Fruit fly (Drosophila melanogaster) whole organism, embryonic: ENCODE results near the gene RapGAP1.

ENCODE experiments used
- Aef1 ChIP-seq: fragments of 200-800 bp; sonication (Bioruptor generic); IDR thresholded peaks from 3 replicates; pipeline ENCODE4 v1.3.6; 2022; ENCODE audit warnings: missing biosample characterization, missing genetic modification characterization
- Antp ChIP-seq: fragments of 200-800 bp; sonication (Bioruptor generic); optimal IDR thresholded peaks from 3 replicates; lab custom pipeline; 2016; ENCODE audit warnings: missing biosample characterization, missing genetic modification characterization
- Bgb ChIP-seq: fragments of 200-800 bp; sonication (Bioruptor generic); IDR thresholded peaks from 2 replicates; pipeline ENCODE4 v1.3.6; 2022; ENCODE audit warnings: missing biosample characterization, missing genetic modification characterization; ENCODE audit not compliant: partially characterized antibody
- CG10267 ChIP-seq: fragments of 200-800 bp; sonication (Bioruptor generic); optimal IDR thresholded peaks from 2 replicates; lab custom pipeline; 2018; ENCODE audit warnings: missing biosample characterization, mild to moderate bottlenecking, missing genetic modification characterization, moderate library complexity
- CG10274 ChIP-seq: fragments of 200-800 bp; sonication (Bioruptor generic); optimal IDR thresholded peaks from 3 replicates; lab custom pipeline; 2017; ENCODE audit warnings: missing biosample characterization, mild to moderate bottlenecking, missing genetic modification characterization
- CG10366 ChIP-seq: fragments of 200-800 bp; sonication (Bioruptor generic); IDR thresholded peaks from 2 replicates; pipeline ENCODE4 v1.3.6; 2022; ENCODE audit warnings: missing biosample characterization, missing genetic modification characterization
- CG12155 ChIP-seq: fragments of 200-800 bp; sonication (Bioruptor generic); optimal IDR thresholded peaks from 3 replicates; lab custom pipeline; 2016; ENCODE audit warnings: missing biosample characterization, missing genetic modification characterization
- CG12942 ChIP-seq: fragments of 200-800 bp; sonication (Bioruptor generic); optimal IDR thresholded peaks from 3 replicates; lab custom pipeline; 2016; ENCODE audit warnings: missing biosample characterization, missing genetic modification characterization
- CG14860 ChIP-seq: fragments of 200-800 bp; sonication (Bioruptor generic); IDR thresholded peaks from 3 replicates; pipeline ENCODE4 v1.3.6; 2022; ENCODE audit warnings: missing biosample characterization, missing genetic modification characterization; ENCODE audit not compliant: partially characterized antibody
- CG15073 ChIP-seq: fragments of 200-800 bp; sonication (Bioruptor generic); optimal IDR thresholded peaks from 2 replicates; lab custom pipeline; 2016; ENCODE audit warnings: missing biosample characterization, missing genetic modification characterization
- CG1529 ChIP-seq: fragments of 200-800 bp; sonication (Bioruptor generic); optimal IDR thresholded peaks from 3 replicates; lab custom pipeline; 2018; ENCODE audit warnings: missing biosample characterization, missing genetic modification characterization
- CG15696 ChIP-seq: fragments of 200-800 bp; sonication (Bioruptor generic); optimal IDR thresholded peaks from 2 replicates; lab custom pipeline; 2019; ENCODE audit warnings: missing biosample characterization, mild to moderate bottlenecking, missing genetic modification characterization, moderate library complexity
- CG1603 ChIP-seq: fragments of 200-800 bp; sonication (Bioruptor generic); optimal IDR thresholded peaks from 2 replicates; lab custom pipeline; 2019; ENCODE audit warnings: missing biosample characterization, mild to moderate bottlenecking, missing genetic modification characterization, moderate library complexity
- CG16813 ChIP-seq: fragments of 200-800 bp; sonication (Bioruptor generic); IDR thresholded peaks from 3 replicates; pipeline ENCODE4 v1.3.6; 2022; ENCODE audit warnings: missing biosample characterization, missing genetic modification characterization; ENCODE audit not compliant: partially characterized antibody
- CG17612 ChIP-seq: fragments of 200-800 bp; sonication (Bioruptor generic); IDR thresholded peaks from 2 replicates; pipeline ENCODE4 v1.3.6; 2022; ENCODE audit warnings: missing biosample characterization, missing genetic modification characterization
- CG1792 ChIP-seq: fragments of 200-800 bp; sonication (Bioruptor generic); optimal IDR thresholded peaks from 2 replicates; lab custom pipeline; 2016; ENCODE audit warnings: missing biosample characterization, missing genetic modification characterization
- CG2875 ChIP-seq: fragments of 200-800 bp; sonication (Bioruptor generic); optimal IDR thresholded peaks from 2 replicates; lab custom pipeline; 2017; ENCODE audit warnings: missing biosample characterization, mild to moderate bottlenecking, missing genetic modification characterization, missing genetic modification reagents
- CG4617 ChIP-seq: fragments of 200-800 bp; sonication (Bioruptor generic); optimal IDR thresholded peaks from 3 replicates; lab custom pipeline; 2016; ENCODE audit warnings: missing biosample characterization, missing genetic modification characterization, borderline replicate concordance
- CG4730 ChIP-seq: fragments of 200-800 bp; sonication (Bioruptor generic); IDR thresholded peaks from 2 replicates; pipeline ENCODE4 v1.3.6; 2022; ENCODE audit warnings: missing biosample characterization, missing genetic modification characterization
- CG4820 ChIP-seq: fragments of 200-800 bp; sonication (Bioruptor generic); optimal IDR thresholded peaks from 3 replicates; lab custom pipeline; 2016; ENCODE audit warnings: missing biosample characterization, missing genetic modification characterization
- CG5180 ChIP-seq: fragments of 200-800 bp; sonication (Bioruptor generic); optimal IDR thresholded peaks from 3 replicates; lab custom pipeline; 2017; ENCODE audit warnings: missing biosample characterization, missing genetic modification characterization, mild to moderate bottlenecking, moderate library complexity, missing genetic modification reagents
- CG5245 ChIP-seq: fragments of 200-800 bp; sonication (Bioruptor generic); optimal IDR thresholded peaks from 3 replicates; lab custom pipeline; 2016; ENCODE audit warnings: missing biosample characterization, missing genetic modification characterization
- CG7556 ChIP-seq: fragments of 200-800 bp; sonication (Bioruptor generic); optimal IDR thresholded peaks from 2 replicates; lab custom pipeline; 2017; ENCODE audit warnings: missing biosample characterization, mild to moderate bottlenecking, missing genetic modification characterization
- CG7928 ChIP-seq: fragments of 200-800 bp; sonication (Bioruptor generic); optimal IDR thresholded peaks from 2 replicates; lab custom pipeline; 2017; ENCODE audit warnings: missing biosample characterization, mild to moderate bottlenecking, missing genetic modification characterization
- CG9215 ChIP-seq: fragments of 200-800 bp; sonication (Bioruptor generic); IDR thresholded peaks from 2 replicates; pipeline ENCODE4 v1.3.6; 2022; ENCODE audit warnings: missing biosample characterization, missing genetic modification characterization
- CG9876 ChIP-seq: fragments of 200-800 bp; sonication (Bioruptor generic); optimal IDR thresholded peaks from 2 replicates; lab custom pipeline; 2016; ENCODE audit warnings: missing biosample characterization, missing genetic modification characterization
- CHES-1-like ChIP-seq: fragments of 200-800 bp; sonication (Bioruptor generic); optimal IDR thresholded peaks from 2 replicates; lab custom pipeline; 2016; ENCODE audit warnings: missing biosample characterization, missing genetic modification characterization
- Eip74EF ChIP-seq, 2 experiments: fragments of 200-800 bp in 1 of 2; fragments of >200 bp in 1 of 2; sonication (Bioruptor generic) in 1 of 2; optimal IDR thresholded peaks; 2 replicates each; lab custom pipeline; 2017 to 2019; ENCODE audit warnings: missing biosample characterization in 2 of 2, missing genetic modification characterization in 2 of 2, mild to moderate bottlenecking in 1 of 2, moderate library complexity in 1 of 2
- Hey ChIP-seq: fragments of 200-800 bp; sonication (Bioruptor generic); optimal IDR thresholded peaks from 3 replicates; lab custom pipeline; 2018; ENCODE audit warnings: missing biosample characterization, mild to moderate bottlenecking, missing genetic modification characterization
- Mad ChIP-seq: fragments of 200-800 bp; sonication (Bioruptor generic); optimal IDR thresholded peaks from 2 replicates; lab custom pipeline; 2016; ENCODE audit warnings: missing biosample characterization, missing genetic modification characterization
- NK7.1 ChIP-seq: fragments of 200-800 bp; sonication (Bioruptor generic); optimal IDR thresholded peaks from 3 replicates; lab custom pipeline; 2016; ENCODE audit warnings: missing biosample characterization, missing genetic modification characterization
- Rx ChIP-seq: fragments of 200-800 bp; sonication (Bioruptor generic); IDR thresholded peaks from 2 replicates; pipeline ENCODE4 v1.3.6; 2022; ENCODE audit warnings: missing biosample characterization, missing genetic modification characterization
- Ssrp ChIP-seq: fragments of 200-800 bp; sonication (Bioruptor generic); optimal IDR thresholded peaks from 2 replicates; lab custom pipeline; 2018; ENCODE audit warnings: missing biosample characterization, mild to moderate bottlenecking, missing genetic modification characterization, moderate library complexity
- bsh ChIP-seq, 2 experiments: fragments of 200-800 bp; sonication (Bioruptor generic); optimal IDR thresholded peaks; 2 replicates each; lab custom pipeline; 2017 to 2018; ENCODE audit warnings: mild to moderate bottlenecking in 2 of 2, missing biosample characterization in 2 of 2, missing genetic modification characterization in 2 of 2, moderate library complexity in 1 of 2
- ci ChIP-seq: fragments of 200-800 bp; sonication (Bioruptor generic); IDR thresholded peaks from 3 replicates; pipeline ENCODE4 v1.3.6; 2022; ENCODE audit warnings: missing biosample characterization, missing genetic modification characterization
- dan ChIP-seq: fragments of 200-800 bp; sonication (Bioruptor generic); IDR thresholded peaks from 2 replicates; pipeline ENCODE4 v1.3.6; 2022; ENCODE audit warnings: missing biosample characterization, missing genetic modification characterization
- danr ChIP-seq: fragments of 200-800 bp; sonication (Bioruptor generic); IDR thresholded peaks from 2 replicates; pipeline ENCODE4 v1.3.6; 2022; ENCODE audit warnings: missing biosample characterization, missing genetic modification characterization
- dimm ChIP-seq: fragments of 200-800 bp; sonication (Bioruptor generic); IDR thresholded peaks from 2 replicates; pipeline ENCODE4 v1.3.6; 2022; ENCODE audit warnings: missing biosample characterization, missing genetic modification characterization
- eyg ChIP-seq: fragments of 200-800 bp; sonication (Bioruptor generic); optimal IDR thresholded peaks from 3 replicates; lab custom pipeline; 2016; ENCODE audit warnings: missing biosample characterization, missing genetic modification characterization
- kni ChIP-seq: fragments of 200-800 bp; sonication (Bioruptor generic); optimal IDR thresholded peaks from 3 replicates; lab custom pipeline; 2017; ENCODE audit warnings: mild to moderate bottlenecking, missing biosample characterization, missing genetic modification reagents, missing genetic modification characterization
- p53 ChIP-seq: fragments of 200-800 bp; sonication (Bioruptor generic); optimal IDR thresholded peaks from 2 replicates; lab custom pipeline; 2016; ENCODE audit warnings: missing biosample characterization, missing genetic modification characterization
- peb ChIP-seq: fragments of 200-800 bp; sonication (Bioruptor generic); IDR thresholded peaks from 2 replicates; pipeline ENCODE4 v1.3.6; 2022; ENCODE audit warnings: missing biosample characterization, missing genetic modification characterization
- rib ChIP-seq: fragments of 200-800 bp; sonication (Bioruptor generic); IDR thresholded peaks from 2 replicates; pipeline ENCODE4 v1.3.6; 2022; ENCODE audit warnings: missing biosample characterization, missing genetic modification characterization
- slbo ChIP-seq: fragments of 200-800 bp; sonication (Bioruptor generic); IDR thresholded peaks from 2 replicates; pipeline ENCODE4 v1.3.6; 2022; ENCODE audit warnings: missing biosample characterization, missing genetic modification characterization
- sug ChIP-seq: fragments of 200-800 bp; optimal IDR thresholded peaks from 2 replicates; lab custom pipeline; 2019; ENCODE audit warnings: missing biosample characterization, mild to moderate bottlenecking, missing genetic modification characterization, moderate library complexity
- tap ChIP-seq: fragments of 200-800 bp; optimal IDR thresholded peaks from 3 replicates; lab custom pipeline; 2019; ENCODE audit warnings: missing biosample characterization, mild to moderate bottlenecking, missing genetic modification characterization, moderate library complexity
- trh ChIP-seq: fragments of 200-800 bp; sonication (Bioruptor generic); optimal IDR thresholded peaks from 2 replicates; lab custom pipeline; 2016; ENCODE audit warnings: missing biosample characterization, missing genetic modification characterization
- twi ChIP-seq: fragments of 200-800 bp; optimal IDR thresholded peaks from 2 replicates; lab custom pipeline; 2019; ENCODE audit warnings: missing biosample characterization, mild to moderate bottlenecking, missing genetic modification characterization, moderate library complexity
- vfl ChIP-seq: fragments of 200-800 bp; sonication (Bioruptor generic); optimal IDR thresholded peaks from 2 replicates; lab custom pipeline; 2016; ENCODE audit warnings: missing biosample characterization, missing genetic modification characterization
- wor ChIP-seq: fragments of 200-800 bp; sonication (Bioruptor generic); IDR thresholded peaks from 2 replicates; pipeline ENCODE4 v1.3.6; 2022; ENCODE audit warnings: missing biosample characterization, missing genetic modification characterization

RapGAP1 gene

dm6 chr2L:7525123-7525874 lies 53.5 kb downstream of the RapGAP1 start (continued):
- TF ChIP-seq trh (no peak), CG5180 (GFP tag; lab: Kevin White, UChicago) (no peak), CG4820 (no peak), slbo (GFP tag; lab: Robert Waterston, UW) (peak; percentile 28; the same call in 1 of the 2 replicates), CG4617 (GFP tag; lab: Kevin White, UChicago) (no peak), tap (peak; percentile 23), CG7556 (GFP tag; lab: Kevin White, UChicago) (peak; percentile 25), CG15073 (no peak), CG17612 (GFP tag; lab: Robert Waterston, UW) (no peak), Eip74EF (GFP tag; optimal IDR thresholded peaks at IDR 0.05; lab: Kevin White, UChicago) (no peak), CHES-1-like (GFP tag; lab: Kevin White, UChicago) (no peak), CG10366 (GFP tag; lab: Robert Waterston, UW) (0 out of 2 replicates have a peak, but pooled peaks have one; percentile 10), CG1529 (peak; percentile 43), CG10267 (no peak), Mad (GFP tag; lab: Kevin White, UChicago) (no peak), CG5245 (GFP tag; lab: Kevin White, UChicago) (no peak), CG9215 (no peak), dan (GFP tag; lab: Robert Waterston, UW) (no peak), CG1603 (no peak), danr (GFP tag; lab: Robert Waterston, UW) (no peak), Antp (GFP tag; lab: Kevin White, UChicago) (no peak), ci (GFP tag; lab: Robert Waterston, UW) (peak; percentile 73; the same call in 1 of the 3 replicates), peb (GFP tag; lab: Robert Waterston, UW) (no peak), CG4730 (GFP tag; lab: Robert Waterston, UW) (no peak), wor (no peak), eyg (GFP tag; lab: Kevin White, UChicago) (peak; percentile 1), p53 (GFP tag; lab: Kevin White, UChicago) (no peak), dimm (GFP tag; lab: Robert Waterston, UW) (no peak), kni (GFP tag; lab: Kevin White, UChicago) (no peak), bsh (GFP tag; optimal IDR thresholded peaks at IDR 0.05; lab: Kevin White, UChicago) (no peak), vfl (GFP tag; lab: Kevin White, UChicago) (no peak), rib (GFP tag; lab: Robert Waterston, UW) (no peak), twi (tag; lab: Kevin White, UChicago) (no peak), CG9876 (GFP tag; lab: Kevin White, UChicago) (no peak), CG14860 (GFP tag; lab: Robert Waterston, UW) (no peak), CG2875 (GFP tag; lab: Kevin White, UChicago) (peak; percentile 51), Rx (GFP tag; lab: Robert Waterston, UW) (no peak), Ssrp (tag; lab: Kevin White, UChicago) (no peak), CG16813 (GFP tag; lab: Robert Waterston, UW) (no peak), CG7928 (GFP tag; lab: Kevin White, UChicago) (no peak), CG12942 (GFP tag; lab: Kevin White, UChicago) (no peak), CG12155 (GFP tag; lab: Kevin White, UChicago) (no peak), CG1792 (no peak), CG15696 (peak; percentile 58), Bgb (GFP tag; lab: Robert Waterston, UW) (no peak), NK7.1 (peak; percentile 7), Aef1 (GFP tag; lab: Robert Waterston, UW) (0 out of 3 replicates have a peak, but pooled peaks have one; percentile 11), sug (no peak), CG10274 (GFP tag; lab: Kevin White, UChicago) (no peak), Hey (no peak)
